Fruit fly (Drosophila melanogaster) whole organism, embryonic: ENCODE results near the gene CG10702.

Source experiments
- Aef1 ChIP-seq: fragments of 200-800 bp; sonication (Bioruptor generic); IDR thresholded peaks from 3 replicates; pipeline ENCODE4 v1.3.6; 2022; ENCODE audit warnings: missing biosample characterization, missing genetic modification characterization
- Atf-2 ChIP-seq: fragments of 200-800 bp; sonication (Bioruptor generic); optimal IDR thresholded peaks from 2 replicates; lab custom pipeline; 2016; ENCODE audit warnings: missing biosample characterization, missing genetic modification characterization
- Atf3 ChIP-seq: fragments of 200-800 bp; sonication (Bioruptor generic); optimal IDR thresholded peaks from 3 replicates; lab custom pipeline; 2016; ENCODE audit warnings: missing biosample characterization, missing genetic modification characterization
- B-H2 ChIP-seq: fragments of 200-800 bp; sonication (Bioruptor generic); optimal IDR thresholded peaks from 2 replicates; lab custom pipeline; 2018; ENCODE audit warnings: missing biosample characterization, mild to moderate bottlenecking, missing genetic modification characterization
- CG10209 ChIP-seq: fragments of 200-800 bp; sonication (Bioruptor generic); optimal IDR thresholded peaks from 3 replicates; lab custom pipeline; 2017; ENCODE audit warnings: missing biosample characterization, mild to moderate bottlenecking, missing genetic modification characterization, missing genetic modification reagents
- CG10321 ChIP-seq: fragments of 200-800 bp; sonication (Bioruptor generic); IDR thresholded peaks from 2 replicates; pipeline ENCODE4 v1.3.6; 2022; ENCODE audit warnings: missing biosample characterization, missing genetic modification characterization
- CG13123 ChIP-seq: fragments of 200-800 bp; sonication (Bioruptor generic); optimal IDR thresholded peaks from 2 replicates; lab custom pipeline; 2016; ENCODE audit warnings: missing biosample characterization, missing genetic modification characterization
- CG14014 ChIP-seq: fragments of 200-800 bp; sonication (Bioruptor generic); IDR thresholded peaks from 2 replicates; pipeline ENCODE4 v1.3.6; 2022; ENCODE audit warnings: missing biosample characterization, missing genetic modification characterization
- CG16815 ChIP-seq: fragments of 200-800 bp; sonication (Bioruptor generic); optimal IDR thresholded peaks from 3 replicates; lab custom pipeline; 2017; ENCODE audit warnings: missing biosample characterization, mild to moderate bottlenecking, missing genetic modification characterization
- CG17361 ChIP-seq: fragments of 200-800 bp; sonication (Bioruptor generic); IDR thresholded peaks from 3 replicates; pipeline ENCODE4 v1.3.6; 2022; ENCODE audit warnings: missing biosample characterization, missing genetic modification characterization
- CG2120 ChIP-seq: fragments of 200-800 bp; sonication (Bioruptor generic); optimal IDR thresholded peaks from 3 replicates; lab custom pipeline; 2016; ENCODE audit warnings: missing biosample characterization, missing genetic modification characterization
- CG2199 ChIP-seq: fragments of 200-800 bp; sonication (Bioruptor generic); IDR thresholded peaks from 3 replicates; pipeline ENCODE4 v1.3.6; 2022; ENCODE audit warnings: missing biosample characterization, missing genetic modification characterization
- CG2712 ChIP-seq: fragments of 200-800 bp; optimal IDR thresholded peaks from 3 replicates; lab custom pipeline; 2019; ENCODE audit warnings: missing biosample characterization, mild to moderate bottlenecking, missing genetic modification characterization, moderate library complexity
- CG31224 ChIP-seq: fragments of 200-800 bp; sonication (Bioruptor generic); IDR thresholded peaks from 2 replicates; pipeline ENCODE4 v1.3.6; 2022; ENCODE audit warnings: missing biosample characterization, missing genetic modification characterization
- CG32532 ChIP-seq: fragments of 200-800 bp; sonication (Bioruptor generic); IDR thresholded peaks from 2 replicates; pipeline ENCODE4 v1.3.6; 2022; ENCODE audit warnings: missing biosample characterization, missing genetic modification characterization
- CG32767 ChIP-seq: fragments of 200-800 bp; sonication (Bioruptor generic); IDR thresholded peaks from 2 replicates; pipeline ENCODE4 v1.3.6; 2022; ENCODE audit warnings: missing biosample characterization, missing genetic modification characterization
- CG32772 ChIP-seq: fragments of 200-800 bp; sonication (Bioruptor generic); IDR thresholded peaks from 2 replicates; pipeline ENCODE4 v1.3.6; 2022; ENCODE audit warnings: missing biosample characterization, missing genetic modification characterization
- CG3407 ChIP-seq: fragments of 200-800 bp; sonication (Bioruptor generic); optimal IDR thresholded peaks from 2 replicates; lab custom pipeline; 2018; ENCODE audit warnings: missing biosample characterization, mild to moderate bottlenecking, missing genetic modification characterization
- CG4424 ChIP-seq: fragments of 200-800 bp; sonication (Bioruptor generic); optimal IDR thresholded peaks from 3 replicates; lab custom pipeline; 2016; ENCODE audit warnings: missing biosample characterization, missing genetic modification characterization
- CG5245 ChIP-seq: fragments of 200-800 bp; sonication (Bioruptor generic); optimal IDR thresholded peaks from 3 replicates; lab custom pipeline; 2016; ENCODE audit warnings: missing biosample characterization, missing genetic modification characterization
- CG6765 ChIP-seq: fragments of 200-800 bp; sonication (Bioruptor generic); optimal IDR thresholded peaks from 3 replicates; lab custom pipeline; 2017; ENCODE audit warnings: missing biosample characterization, mild to moderate bottlenecking, missing genetic modification characterization
- CG6854 ChIP-seq: fragments of 200-800 bp; sonication (Bioruptor generic); optimal IDR thresholded peaks from 3 replicates; lab custom pipeline; 2017; ENCODE audit warnings: missing biosample characterization, mild to moderate bottlenecking, missing genetic modification characterization
- CG7745 ChIP-seq: fragments of 200-800 bp; sonication (Bioruptor generic); optimal IDR thresholded peaks from 2 replicates; lab custom pipeline; 2018; ENCODE audit warnings: missing biosample characterization, mild to moderate bottlenecking, missing genetic modification characterization, moderate library complexity
- CG9437 ChIP-seq: fragments of 200-800 bp; sonication (Bioruptor generic); optimal IDR thresholded peaks from 2 replicates; lab custom pipeline; 2018; ENCODE audit warnings: missing biosample characterization, mild to moderate bottlenecking, missing genetic modification characterization
- CG9797 ChIP-seq: fragments of 200-800 bp; sonication (Bioruptor generic); optimal IDR thresholded peaks from 3 replicates; lab custom pipeline; 2018; ENCODE audit warnings: missing biosample characterization, mild to moderate bottlenecking, missing genetic modification characterization
- Dfd ChIP-seq, 2 experiments: fragments of >200 bp; optimal IDR thresholded peaks; 2 replicates each; lab custom pipeline; 2017; ENCODE audit warnings: missing biosample characterization in 2 of 2, missing genetic modification characterization in 2 of 2
- Dip3 ChIP-seq: fragments of 200-800 bp; sonication (Bioruptor generic); optimal IDR thresholded peaks from 3 replicates; lab custom pipeline; 2016; ENCODE audit warnings: missing biosample characterization, missing genetic modification characterization
- Ets97D ChIP-seq: fragments of 200-800 bp; sonication (Bioruptor generic); optimal IDR thresholded peaks from 3 replicates; lab custom pipeline; 2016; ENCODE audit warnings: missing biosample characterization, missing genetic modification characterization
- Hr3 ChIP-seq: fragments of 200-800 bp; sonication (Bioruptor generic); optimal IDR thresholded peaks from 3 replicates; lab custom pipeline; 2016; ENCODE audit warnings: missing biosample characterization, missing genetic modification characterization
- Mrtf ChIP-seq: fragments of 200-800 bp; sonication (Bioruptor generic); IDR thresholded peaks from 3 replicates; pipeline ENCODE4 v1.3.6; 2022; ENCODE audit warnings: missing biosample characterization, missing genetic modification characterization
- Myb ChIP-seq: fragments of 200-800 bp; sonication (Bioruptor generic); optimal IDR thresholded peaks from 2 replicates; lab custom pipeline; 2016; ENCODE audit warnings: missing biosample characterization, missing genetic modification characterization
- NC2α ChIP-seq: fragments of 200-800 bp; sonication (Bioruptor generic); optimal IDR thresholded peaks from 2 replicates; lab custom pipeline; 2016; ENCODE audit warnings: missing biosample characterization, missing genetic modification characterization
- NK7.1 ChIP-seq: fragments of 200-800 bp; sonication (Bioruptor generic); optimal IDR thresholded peaks from 3 replicates; lab custom pipeline; 2016; ENCODE audit warnings: missing biosample characterization, missing genetic modification characterization
- Nf-YA ChIP-seq: fragments of 200-800 bp; sonication (Bioruptor generic); IDR thresholded peaks from 2 replicates; pipeline ENCODE4 v1.3.6; 2022; ENCODE audit warnings: missing biosample characterization, missing genetic modification characterization
- Taf1 ChIP-seq: fragments of 200-800 bp; sonication (Bioruptor generic); IDR thresholded peaks from 2 replicates; pipeline ENCODE4 v1.3.6; 2022; ENCODE audit warnings: missing biosample characterization, missing genetic modification characterization
- Vsx1 ChIP-seq: fragments of 200-800 bp; sonication (Bioruptor generic); optimal IDR thresholded peaks from 2 replicates; lab custom pipeline; 2017; ENCODE audit warnings: missing biosample characterization, mild to moderate bottlenecking, missing genetic modification characterization, missing genetic modification reagents
- ato ChIP-seq: fragments of 200-800 bp; sonication (Bioruptor generic); IDR thresholded peaks from 2 replicates; pipeline ENCODE4 v1.3.6; 2022; ENCODE audit warnings: missing biosample characterization, missing genetic modification characterization; ENCODE audit not compliant: partially characterized antibody
- ems ChIP-seq: fragments of 200-800 bp; sonication (Bioruptor generic); optimal IDR thresholded peaks from 3 replicates; lab custom pipeline; 2016; ENCODE audit warnings: missing biosample characterization, missing genetic modification characterization
- fd3F ChIP-seq: fragments of 200-800 bp; sonication (Bioruptor generic); optimal IDR thresholded peaks from 2 replicates; lab custom pipeline; 2018; ENCODE audit warnings: missing biosample characterization, mild to moderate bottlenecking, missing genetic modification characterization, moderate library complexity
- grn ChIP-seq: fragments of 200-800 bp; sonication (Bioruptor generic); optimal IDR thresholded peaks from 3 replicates; lab custom pipeline; 2017; ENCODE audit warnings: missing biosample characterization, missing genetic modification characterization
- hb ChIP-seq: fragments of 200-800 bp; sonication (Bioruptor generic); IDR thresholded peaks from 3 replicates; pipeline ENCODE4 v1.3.6; 2022; ENCODE audit warnings: missing biosample characterization, missing genetic modification characterization; ENCODE audit not compliant: partially characterized antibody
- hth ChIP-seq: fragments of >200 bp; optimal IDR thresholded peaks from 2 replicates; lab custom pipeline; 2017; ENCODE audit warnings: inconsistent platforms
- jing ChIP-seq: fragments of 200-800 bp; sonication (Bioruptor generic); optimal IDR thresholded peaks from 2 replicates; lab custom pipeline; 2018; ENCODE audit warnings: missing biosample characterization, mild to moderate bottlenecking, missing genetic modification characterization
- nerfin-2 ChIP-seq: fragments of 200-800 bp; sonication (Bioruptor generic); IDR thresholded peaks from 2 replicates; pipeline ENCODE4 v1.3.6; 2022; ENCODE audit warnings: missing biosample characterization, missing genetic modification characterization; ENCODE audit not compliant: partially characterized antibody
- otp ChIP-seq: fragments of 200-800 bp; sonication (Bioruptor generic); IDR thresholded peaks from 3 replicates; pipeline ENCODE4, ENCODE4 v1.3.6; 2022; ENCODE audit warnings: missing biosample characterization, missing genetic modification characterization
- pb ChIP-seq: fragments of 200-800 bp; sonication (Bioruptor generic); optimal IDR thresholded peaks from 3 replicates; lab custom pipeline; 2016; ENCODE audit warnings: missing biosample characterization, missing genetic modification characterization
- ro ChIP-seq: fragments of 200-800 bp; sonication (Bioruptor generic); IDR thresholded peaks from 2 replicates; pipeline ENCODE4 v1.3.6; 2022; ENCODE audit warnings: missing biosample characterization, missing genetic modification characterization
- sc ChIP-seq, 3 experiments: fragments of >200 bp in 2 of 3; fragments of 200-800 bp in 1 of 3; sonication (Bioruptor generic) in 1 of 3; optimal IDR thresholded peaks; 2 replicates in 2 of 3; 3 replicates in 1 of 3; lab custom pipeline; 2017; ENCODE audit warnings: mild to moderate bottlenecking in 1 of 3, missing biosample characterization in 1 of 3, missing genetic modification characterization in 1 of 3, missing genetic modification reagents in 1 of 3
- slbo ChIP-seq: fragments of 200-800 bp; sonication (Bioruptor generic); IDR thresholded peaks from 2 replicates; pipeline ENCODE4 v1.3.6; 2022; ENCODE audit warnings: missing biosample characterization, missing genetic modification characterization
- so ChIP-seq: fragments of 200-800 bp; sonication (Bioruptor generic); IDR thresholded peaks from 3 replicates; pipeline ENCODE4 v1.3.6; 2022; ENCODE audit warnings: missing biosample characterization, missing genetic modification characterization
- sug ChIP-seq: fragments of 200-800 bp; optimal IDR thresholded peaks from 2 replicates; lab custom pipeline; 2019; ENCODE audit warnings: missing biosample characterization, mild to moderate bottlenecking, missing genetic modification characterization, moderate library complexity
- usp ChIP-seq: fragments of >200 bp; optimal IDR thresholded peaks from 2 replicates; lab custom pipeline; 2017; ENCODE audit warnings: missing biosample characterization, missing genetic modification characterization

Gene CG10702

dm6 chr2L:19045111-19045560, 24.5 kb downstream of the CG10702 start, which contains the start of the genes Ttc19 and Acn (continued):
- TF ChIP-seq CG16815 (GFP tag; lab: Kevin White, UChicago) = peak; percentile 73
- peak; percentile 71 for TF ChIP-seq Taf1
- TF ChIP-seq CG6765 (GFP tag; lab: Kevin White, UChicago) = peak; percentile 45
- TF ChIP-seq CG32772 (GFP tag; lab: Robert Waterston, UW) = peak; percentile 81
- TF ChIP-seq Atf-2 (GFP tag; lab: Kevin White, UChicago) = peak; percentile 80
- peak; percentile 82 for TF ChIP-seq CG31224 (GFP tag; lab: Robert Waterston, UW)
- TF ChIP-seq Myb (GFP tag; lab: Kevin White, UChicago) = peak; percentile 88
- peak; percentile 71; the same call in 2 of the 3 replicates for TF ChIP-seq otp
- TF ChIP-seq NC2α = peak; percentile 76
- peak; percentile 50 for TF ChIP-seq CG32767 (GFP tag; lab: Robert Waterston, UW)
- peak; percentile 82 for TF ChIP-seq CG9437 (GFP tag; lab: Kevin White, UChicago)
- peak; percentile 60 for TF ChIP-seq CG3407 (GFP tag; lab: Kevin White, UChicago)
- no peak for TF ChIP-seq CG2199 (GFP tag; lab: Robert Waterston, UW)
- peak; percentile 78 for TF ChIP-seq CG14014 (GFP tag; lab: Robert Waterston, UW)
- TF ChIP-seq Aef1 (GFP tag; lab: Robert Waterston, UW) = peak; percentile 85
- peak; percentile 85 for TF ChIP-seq Atf3 (GFP tag; lab: Kevin White, UChicago)
- TF ChIP-seq ems (GFP tag; lab: Kevin White, UChicago) = peak; percentile 85
- TF ChIP-seq Vsx1 (GFP tag; lab: Kevin White, UChicago) = no peak
- no peak for TF ChIP-seq jing
- peak; percentile 68 for TF ChIP-seq NK7.1 (GFP tag; lab: Kevin White, UChicago)
- no peak for TF ChIP-seq CG10321 (GFP tag; lab: Robert Waterston, UW)
- TF ChIP-seq pb (GFP tag; lab: Kevin White, UChicago) = peak; percentile 78
- TF ChIP-seq hth = no peak
- TF ChIP-seq CG2712 (tag; lab: Kevin White, UChicago) = peak; percentile 88
- TF ChIP-seq fd3F (GFP tag; lab: Kevin White, UChicago) = peak; percentile 72
- no peak; the same call in none of the 3 replicates for TF ChIP-seq Mrtf (GFP tag; lab: Robert Waterston, UW)
- TF ChIP-seq Dfd (GFP tag; optimal IDR thresholded peaks at IDR 0.05; lab: Kevin White, UChicago) = no peak
- no peak for TF ChIP-seq sc (optimal IDR thresholded peaks at IDR 0.05; lab: Kevin White, UChicago)
- TF ChIP-seq sc (GFP tag; optimal IDR thresholded peaks at IDR 0.05; lab: Kevin White, UChicago) = peak; percentile 32
- TF ChIP-seq Hr3 (GFP tag; lab: Kevin White, UChicago) = peak; percentile 81
- peak; percentile 39 for TF ChIP-seq CG9797 (GFP tag; lab: Kevin White, UChicago)
- peak; percentile 88 for TF ChIP-seq sug (tag; lab: Kevin White, UChicago)
- peak; percentile 87 for TF ChIP-seq B-H2 (GFP tag; lab: Kevin White, UChicago)
- peak; percentile 61 for TF ChIP-seq CG5245 (GFP tag; lab: Kevin White, UChicago)
- peak; percentile 65 for TF ChIP-seq CG13123
- TF ChIP-seq ato (GFP tag; lab: Robert Waterston, UW) = peak; percentile 88
- TF ChIP-seq CG10209 (GFP tag; lab: Kevin White, UChicago) = peak; percentile 69
- TF ChIP-seq CG32532 (GFP tag; lab: Robert Waterston, UW) = peak; percentile 87
- peak; percentile 90 for TF ChIP-seq Ets97D
- TF ChIP-seq CG6854 (GFP tag; lab: Kevin White, UChicago) = peak; percentile 33
- peak; percentile 68; the same call in 1 of the 3 replicates for TF ChIP-seq so (GFP tag; lab: Robert Waterston, UW)
- no peak for TF ChIP-seq usp (GFP tag; lab: Kevin White, UChicago)
- TF ChIP-seq nerfin-2 (GFP tag; lab: Robert Waterston, UW) = peak; percentile 87
- TF ChIP-seq ro (GFP tag; lab: Robert Waterston, UW) = peak; percentile 8; the same call in 1 of the 2 replicates
- TF ChIP-seq grn (GFP tag; lab: Kevin White, UChicago) = no peak
- peak; percentile 95 for TF ChIP-seq hb
- peak; percentile 87 for TF ChIP-seq CG4424
- peak; percentile 62 for TF ChIP-seq Nf-YA (GFP tag; lab: Robert Waterston, UW)
- peak; percentile 89 for TF ChIP-seq slbo (GFP tag; lab: Robert Waterston, UW)
- peak; percentile 91 for TF ChIP-seq CG17361
- TF ChIP-seq Dip3 (GFP tag; lab: Kevin White, UChicago) = peak; percentile 87
- TF ChIP-seq CG2120 (GFP tag; lab: Kevin White, UChicago) = peak; percentile 93
- no peak for TF ChIP-seq CG7745 (tag; lab: Kevin White, UChicago)
